Worm (Caenorhabditis elegans) whole organism, midembryonic: ENCODE data around the gene nlp-76.

Experiments
- T22C8.4 ChIP-seq: fragments of 200-800 bp; sonication (Bioruptor generic); IDR thresholded peaks from 2 replicates; pipeline ENCODE4 v1.3.6; 2022; ENCODE audit warnings: missing genetic modification characterization, missing compliant biosample characterization
- cog-1 ChIP-seq: sonication (generic microtip); optimal IDR thresholded peaks from 2 replicates; lab custom pipeline; 2016; ENCODE audit warnings: missing genetic modification characterization, missing compliant biosample characterization
- flt-1 ChIP-seq: fragments of 200-800 bp; sonication (Bioruptor generic); IDR thresholded peaks from 2 replicates; pipeline ENCODE4 v1.3.6; 2022; ENCODE audit warnings: missing genetic modification characterization, missing compliant biosample characterization
- klf-2 ChIP-seq: fragments of 200-800 bp; sonication (Bioruptor generic); conservative IDR thresholded peaks from 2 replicates; pipeline ENCODE4 v1.3.6; 2022; ENCODE audit warnings: missing genetic modification reagents, missing genetic modification characterization, missing compliant biosample characterization
- med-1 ChIP-seq: sonication (generic microtip); optimal IDR thresholded peaks from 2 replicates; lab custom pipeline; 2017; ENCODE audit warnings: missing genetic modification characterization, mild to moderate bottlenecking, missing compliant biosample characterization, antibody characterized with exemption, missing genetic modification reagents; ENCODE audit not compliant: insufficient read depth
- ref-1 ChIP-seq: fragments of 200-800 bp; sonication (Bioruptor generic); conservative IDR thresholded peaks from 2 replicates; pipeline ENCODE4 v1.3.6; 2022; ENCODE audit warnings: missing genetic modification reagents, missing genetic modification characterization, missing compliant biosample characterization
- tab-1 ChIP-seq: fragments of 200-800 bp; sonication (Bioruptor generic); IDR thresholded peaks from 2 replicates; pipeline ENCODE4 v1.3.6; 2022; ENCODE audit warnings: missing genetic modification characterization, missing compliant biosample characterization
- ztf-23 ChIP-seq: fragments of 200-800 bp; sonication (Bioruptor generic); IDR thresholded peaks from 2 replicates; pipeline ENCODE4 v1.3.6; 2022; ENCODE audit warnings: missing genetic modification reagents, missing genetic modification characterization, missing compliant biosample characterization
- ztf-29 ChIP-seq: fragments of 200-800 bp; sonication (Bioruptor generic); IDR thresholded peaks from 2 replicates; pipeline ENCODE4 v1.3.6; 2022; ENCODE audit warnings: missing genetic modification reagents, missing genetic modification characterization, missing compliant biosample characterization

- no peak for TF ChIP-seq T22C8.4 (GFP tag; lab: Robert Waterston, UW)
- TF ChIP-seq med-1, result no peak
- TF ChIP-seq tab-1, result no peak
- peak; percentile 62 for TF ChIP-seq flt-1 (GFP tag; lab: Robert Waterston, UW)
- no peak for TF ChIP-seq ztf-29
- no peak for TF ChIP-seq klf-2 (GFP tag; lab: Robert Waterston, UW)
- TF ChIP-seq ztf-23 (GFP tag; lab: Robert Waterston, UW), result no peak
- TF ChIP-seq cog-1 (tag; lab: Kevin White, UChicago), result peak; percentile 69
- no peak for TF ChIP-seq ref-1 (GFP tag; lab: Robert Waterston, UW)
Measured at ce11 chrX:12670385-12670784, 6.7 kb upstream of the nlp-76 start.
